Worm (Caenorhabditis elegans) whole organism, young adult: ENCODE results near the gene msrp-6.

Experiments used
- athp-1 ChIP-seq: sonication (generic microtip); optimal IDR thresholded peaks from 2 replicates; lab custom pipeline; 2017; ENCODE audit warnings: mild to moderate bottlenecking, missing genetic modification characterization, missing compliant biosample characterization
- ceh-91 ChIP-seq: fragments of 200-800 bp; sonication (Bioruptor generic); IDR thresholded peaks from 2 replicates; pipeline ENCODE4 v1.3.6; 2022; ENCODE audit warnings: missing genetic modification reagents, missing genetic modification characterization, missing compliant biosample characterization
- dox-1 ChIP-seq: fragments of 200-800 bp; sonication (Bioruptor generic); IDR thresholded peaks from 2 replicates; pipeline ENCODE4 v1.3.6; 2022; ENCODE audit warnings: missing genetic modification reagents, missing genetic modification characterization, missing compliant biosample characterization
- dpff-1 ChIP-seq: sonication (generic microtip); optimal IDR thresholded peaks from 2 replicates; lab custom pipeline; 2017; ENCODE audit warnings: mild to moderate bottlenecking, missing genetic modification characterization, missing compliant biosample characterization
- him-1 ChIP-seq: sonication (generic microtip); optimal IDR thresholded peaks from 2 replicates; lab custom pipeline; 2016; ENCODE audit warnings: missing genotype, missing genetic modification reagents, missing genetic modification characterization, missing compliant biosample characterization
- hlh-26 ChIP-seq: fragments of 200-800 bp; sonication (Bioruptor generic); conservative IDR thresholded peaks from 2 replicates; pipeline ENCODE4 v1.3.6; 2022; ENCODE audit warnings: missing genetic modification reagents, missing genetic modification characterization, missing compliant biosample characterization
- hmg-1.2 ChIP-seq: fragments of 200-800 bp; sonication (Bioruptor generic); IDR thresholded peaks from 2 replicates; pipeline ENCODE4 v1.3.6; 2022; ENCODE audit warnings: missing genetic modification reagents, missing genetic modification characterization, missing compliant biosample characterization
- lin-40 ChIP-seq: sonication (generic microtip); optimal IDR thresholded peaks from 2 replicates; lab custom pipeline; 2016; ENCODE audit warnings: missing genetic modification characterization, mild to moderate bottlenecking, missing compliant biosample characterization, missing genotype, missing genetic modification reagents
- madf-8 ChIP-seq: fragments of 200-800 bp; sonication (Bioruptor generic); conservative IDR thresholded peaks from 2 replicates; pipeline ENCODE4 v1.3.6; 2022; ENCODE audit warnings: missing genetic modification reagents, missing genetic modification characterization, missing compliant biosample characterization
- snpc-1.3 ChIP-seq: sonication (generic microtip); optimal IDR thresholded peaks from 2 replicates; lab custom pipeline; 2017; ENCODE audit warnings: missing genetic modification characterization, mild to moderate bottlenecking, missing compliant biosample characterization, antibody characterized with exemption, moderate library complexity, missing genotype, missing genetic modification reagents; ENCODE audit not compliant: insufficient read depth
- snpc-4 ChIP-seq, 5 experiments: fragments of 150-350 bp in 1 of 5; sonication (generic microtip) in 4 of 5; optimal IDR thresholded peaks; 2 replicates each; lab custom pipeline; 2014 to 2018; ENCODE audit warnings: missing genetic modification characterization in 5 of 5, missing biosample characterization in 3 of 5, antibody characterized with exemption in 2 of 5, mild to moderate bottlenecking in 2 of 5, missing compliant biosample characterization in 2 of 5, missing genotype in 2 of 5, moderate library complexity in 2 of 5, missing genetic modification reagents in 1 of 5
- unc-62 ChIP-seq: fragments of 150-350 bp; optimal IDR thresholded peaks from 2 replicates; lab custom pipeline; 2014; ENCODE audit warnings: missing biosample characterization, missing genetic modification reagents, missing genetic modification characterization
- ztf-3 ChIP-seq: fragments of 200-800 bp; sonication (Bioruptor generic); optimal IDR thresholded peaks from 2 replicates; lab custom pipeline; 2018; ENCODE audit warnings: mild to moderate bottlenecking, missing genetic modification characterization, missing compliant biosample characterization

DNA sequence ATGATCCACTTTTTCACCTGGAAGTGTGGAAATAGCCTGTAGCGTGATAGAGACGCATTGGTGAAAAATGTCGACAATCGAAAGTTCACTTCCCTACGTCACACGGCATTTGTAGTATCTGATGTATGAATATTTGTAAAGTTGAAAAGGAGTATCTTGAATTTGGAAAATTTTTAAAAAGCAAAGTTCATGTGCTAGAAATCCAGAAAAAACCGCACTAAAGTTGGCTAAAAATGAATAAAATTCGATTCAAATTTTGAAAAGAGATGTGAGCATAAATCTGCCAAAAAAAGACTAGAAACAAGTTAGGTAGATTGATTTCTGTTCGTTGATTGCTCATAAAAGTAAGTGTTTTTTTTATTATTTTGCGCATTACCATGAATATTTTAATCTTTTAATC lies 36.2 kb upstream of the msrp-6 start, which contains the start of gene sri-74:
- TF ChIP-seq ceh-91 (GFP tag; lab: Robert Waterston, UW): no peak
- TF ChIP-seq unc-62 (GFP tag; lab: Kevin White, UChicago): no peak
- TF ChIP-seq dox-1: no peak
- TF ChIP-seq athp-1 (tag; lab: Kevin White, UChicago): no peak
- no peak for TF ChIP-seq lin-40 (tag; lab: Kevin White, UChicago)
- no peak for TF ChIP-seq ztf-3 (GFP tag; lab: Kevin White, UChicago)
- no peak for TF ChIP-seq snpc-4 (GFP tag; optimal IDR thresholded peaks at IDR 0.05; lab: Kevin White, UChicago)
- no peak for TF ChIP-seq snpc-4 (tag; optimal IDR thresholded peaks at IDR 0.05; lab: Kevin White, UChicago)
- no peak for TF ChIP-seq dpff-1 (tag; lab: Kevin White, UChicago)
- no peak for TF ChIP-seq madf-8 (GFP tag; lab: Robert Waterston, UW)
- TF ChIP-seq hlh-26 (GFP tag; lab: Robert Waterston, UW): no peak
- TF ChIP-seq him-1 (tag; lab: Kevin White, UChicago): no peak
- TF ChIP-seq hmg-1.2 (GFP tag; lab: Robert Waterston, UW): no peak
- no peak for TF ChIP-seq snpc-1.3 (tag; lab: Kevin White, UChicago)
